Worm (Caenorhabditis elegans) whole organism, L3 larva: ENCODE data around the gene fmo-3.

Source experiments
- ZK546.5 ChIP-seq: sonication (generic microtip); optimal IDR thresholded peaks from 2 replicates; lab custom pipeline; 2017; ENCODE audit warnings: missing biosample characterization, missing genetic modification characterization
- ceh-16 ChIP-seq: sonication (generic microtip); optimal IDR thresholded peaks from 2 replicates; lab custom pipeline; 2017; ENCODE audit warnings: missing biosample characterization, missing genetic modification characterization
- ceh-82 ChIP-seq: fragments of 150-350 bp; optimal IDR thresholded peaks from 2 replicates; lab custom pipeline; 2014; ENCODE audit warnings: missing biosample characterization, missing genetic modification characterization
- daf-12 ChIP-seq: fragments of 150-350 bp; optimal IDR thresholded peaks from 2 replicates; lab custom pipeline; 2014; ENCODE audit warnings: missing biosample characterization, missing genetic modification reagents, missing genetic modification characterization
- egl-27 ChIP-seq: sonication (generic microtip); optimal IDR thresholded peaks from 4 replicates; lab custom pipeline; 2017; ENCODE audit warnings: missing biosample characterization, missing genetic modification reagents, missing genetic modification characterization
- fkh-10 ChIP-seq: sonication (generic microtip); optimal IDR thresholded peaks from 2 replicates; lab custom pipeline; 2017; ENCODE audit warnings: missing biosample characterization, missing genetic modification reagents, missing genetic modification characterization
- jun-1 ChIP-seq: fragments of 150-350 bp; optimal IDR thresholded peaks from 2 replicates; lab custom pipeline; 2014; ENCODE audit warnings: missing biosample characterization, missing genetic modification reagents, missing genetic modification characterization
- nhr-28 ChIP-seq: fragments of 150-350 bp; optimal IDR thresholded peaks from 2 replicates; lab custom pipeline; 2014; ENCODE audit warnings: missing biosample characterization, missing genetic modification characterization
- skn-1 ChIP-seq: fragments of 150-350 bp; optimal IDR thresholded peaks from 2 replicates; lab custom pipeline; 2014; ENCODE audit warnings: missing biosample characterization, missing genetic modification characterization
- snpc-4 ChIP-seq: fragments of 150-350 bp; optimal IDR thresholded peaks from 2 replicates; lab custom pipeline; 2014; ENCODE audit warnings: missing biosample characterization, missing genetic modification characterization

ce11 chrIII:10653479-10653878 is 41.0 kb upstream of the fmo-3 start:
- TF ChIP-seq egl-27 (tag; lab: Kevin White, UChicago) (no peak), fkh-10 (no peak), jun-1 (tag; lab: Kevin White, UChicago) (no peak), ceh-82 (no peak), skn-1 (tag; lab: Kevin White, UChicago) (no peak), daf-12 (tag; lab: Kevin White, UChicago) (no peak), nhr-28 (no peak), ceh-16 (tag; lab: Kevin White, UChicago) (no peak), ZK546.5 (tag; lab: Kevin White, UChicago) (no peak), snpc-4 (tag; lab: Kevin White, UChicago) (no peak)
